Worm (Caenorhabditis elegans): ENCODE data around the gene cyp-31A3.
"Not testable (repeated sequence)": the region's sequence is repeated elsewhere in the genome, so short reads cannot be mapped to it uniquely, and the experiment has no call there.

ce11 chrIV:4720522-4720921 is 40.3 kb upstream of the cyp-31A3 start:
- TF ChIP-seq nhr-28, nhr-12, aly-2 (tag; optimal IDR thresholded peaks at IDR 0.05): not testable (repeated sequence)
